Worm (Caenorhabditis elegans): ENCODE measurements around the gene fbxa-71.
A peak's percentile ranks its signal among the peaks of the same experiment; 100 is the strongest.

fbxa-71 gene

ce11 chrIII:2255522-2255921, at the start of gene fbxa-71:
Gene fbxa-71 (plus strand): TSS chrIII:2255822.
- TF ChIP-seq tag-97 (GFP tag; IDR thresholded peaks at IDR 0.05) (no peak), zfp-3 (GFP tag; conservative IDR thresholded peaks at IDR 0.05) (no peak), ceh-28 (tag; optimal IDR thresholded peaks at IDR 0.05) (no peak), dmd-8 (GFP tag; IDR thresholded peaks at IDR 0.05) (no peak), nhr-41 (GFP tag; IDR thresholded peaks at IDR 0.05) (no peak), lin-15B (tag; optimal IDR thresholded peaks at IDR 0.05) (no peak)

DNA sequence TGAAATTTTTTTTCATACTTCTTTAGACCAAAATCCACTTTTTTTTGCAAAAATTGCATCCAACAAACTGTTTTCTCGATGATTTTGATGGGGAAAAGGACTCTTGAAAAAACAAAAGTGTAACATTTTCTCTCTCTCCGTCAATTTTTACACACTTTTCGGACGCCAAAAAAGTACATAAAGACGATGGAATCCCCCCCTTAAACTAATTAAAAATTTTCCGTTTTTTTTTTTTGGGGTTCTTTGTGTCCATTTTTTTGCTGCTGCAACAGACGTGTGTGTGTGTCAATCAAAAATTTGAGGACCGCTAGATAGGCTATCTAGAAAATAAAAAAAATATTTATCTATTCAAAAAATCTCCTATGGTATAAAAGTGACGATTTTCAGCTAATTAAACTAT, 47.8 kb upstream of the fbxa-71 start, which contains the start of gene C39B5.5:
Gene C39B5.5, plus strand, starts transcription at position 301 of the 400 bp plus-strand sequence.
- TF ChIP-seq skn-1 (tag; optimal IDR thresholded peaks at IDR 0.05) (no peak), ZK546.5 (tag; optimal IDR thresholded peaks at IDR 0.05) (no peak), set-16 (GFP tag; IDR thresholded peaks at IDR 0.05) (no peak), unc-130 (GFP tag; optimal IDR thresholded peaks at IDR 0.05) (no peak), aha-1 (tag) (no peak), mep-1 (tag; optimal IDR thresholded peaks at IDR 0.05) (no peak), vab-7 (GFP tag; IDR thresholded peaks at IDR 0.05) (no peak), Y48G9A.11 (GFP tag; IDR thresholded peaks at IDR 0.05) (no peak), zfp-2 (tag; optimal IDR thresholded peaks at IDR 0.05) (no peak), dmd-8 (GFP tag; IDR thresholded peaks at IDR 0.05) (no peak), pha-4 (GFP tag; IDR thresholded peaks at IDR 0.05) (no peak), pha-4 (tag; optimal IDR thresholded peaks at IDR 0.05) (no peak), sdz-12 (GFP tag; optimal IDR thresholded peaks at IDR 0.05) (no peak), jun-1 (tag; optimal IDR thresholded peaks at IDR 0.05) (no peak), hif-1 (tag; optimal IDR thresholded peaks at IDR 0.05) (no peak)

DNA sequence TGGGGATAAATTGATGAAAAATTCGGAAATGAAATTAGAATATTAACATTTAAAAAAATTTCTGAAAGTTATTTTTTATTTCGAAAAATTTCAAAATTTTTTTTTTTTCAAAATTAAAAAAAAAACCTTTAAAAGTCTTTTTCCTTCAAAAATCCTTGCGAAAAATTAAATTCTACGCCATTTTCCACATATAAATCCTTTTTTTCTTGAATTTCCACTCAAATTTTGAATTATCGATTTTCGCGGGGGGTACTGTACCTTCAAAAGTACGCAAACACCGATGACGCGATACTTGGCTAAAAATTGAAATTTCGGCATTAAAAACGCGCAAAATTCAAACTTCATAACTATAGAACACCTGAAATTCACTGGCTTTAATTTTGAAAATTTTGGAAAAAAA, 45.0 kb upstream of the fbxa-71 start:
- TF ChIP-seq egl-43 (GFP tag; IDR thresholded peaks at IDR 0.05), result no peak
- TF ChIP-seq aha-1 (tag), result peak; percentile 95

DNA sequence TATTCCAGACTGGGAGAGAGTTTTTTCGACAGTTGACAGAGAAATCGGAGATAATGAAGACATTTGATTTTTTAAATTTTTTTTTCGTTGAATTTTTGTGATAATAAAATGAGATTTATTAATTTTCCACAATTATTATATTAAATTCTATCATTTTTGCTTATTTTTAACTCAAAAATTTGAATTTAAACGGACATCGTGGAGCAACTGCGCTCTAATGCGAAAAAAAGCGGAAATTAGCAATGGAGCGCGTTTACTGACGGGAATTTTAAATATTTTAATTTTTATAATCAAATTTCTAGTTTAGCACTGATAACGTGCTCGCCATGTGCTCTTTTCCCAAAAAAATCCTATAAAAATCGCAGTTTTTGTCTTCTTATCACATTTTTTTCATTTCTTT, 44.5 kb upstream of the fbxa-71 start, which contains the start of gene C39B5.14:
Gene C39B5.14, plus strand, starts transcription at position 301 of the 400 bp plus-strand sequence.
- TF ChIP-seq lin-38 (GFP tag; IDR thresholded peaks at IDR 0.05) (peak; percentile 46), ceh-62 (tag; optimal IDR thresholded peaks at IDR 0.05) (no peak), dmd-6 (GFP tag; IDR thresholded peaks at IDR 0.05) (peak; percentile 45)

- TF ChIP-seq F44E2.7 (GFP tag; IDR thresholded peaks at IDR 0.05) (no peak), T20F7.1 (GFP tag; optimal IDR thresholded peaks at IDR 0.05) (no peak), nhr-77 (tag; optimal IDR thresholded peaks at IDR 0.05) (no peak), dve-1 (tag; optimal IDR thresholded peaks at IDR 0.05; ENCODE audit: insufficient read depth) (peak; percentile 38), nhr-42 (GFP tag; IDR thresholded peaks at IDR 0.05) (no peak), F37D6.2 (tag; optimal IDR thresholded peaks at IDR 0.05) (no peak), hmg-1.1 (GFP tag; IDR thresholded peaks at IDR 0.05) (no peak), nhr-76 (tag; optimal IDR thresholded peaks at IDR 0.05) (no peak), nhr-25 (tag; optimal IDR thresholded peaks at IDR 0.05; ENCODE audit: borderline replicate concordance, insufficient read depth) (no peak), Y5F2A.4 (GFP tag; optimal IDR thresholded peaks at IDR 0.05) (no peak), gei-8 (GFP tag; optimal IDR thresholded peaks at IDR 0.05) (no peak), F10B5.3 (tag; optimal IDR thresholded peaks at IDR 0.05) (no peak), lin-39 (tag; optimal IDR thresholded peaks at IDR 0.05) (no peak), unc-130 (GFP tag; optimal IDR thresholded peaks at IDR 0.05) (no peak), ceh-82 (tag; optimal IDR thresholded peaks at IDR 0.05) (no peak), nhr-28 (tag; optimal IDR thresholded peaks at IDR 0.05) (peak; percentile 19), D1046.2 (GFP tag; IDR thresholded peaks at IDR 0.05) (no peak), hlh-30 (tag; optimal IDR thresholded peaks at IDR 0.05; ENCODE audit: insufficient read depth) (no peak), pha-4 (GFP tag; IDR thresholded peaks at IDR 0.05) (no peak), pha-4 (tag; optimal IDR thresholded peaks at IDR 0.05) (no peak), dmd-8 (GFP tag; IDR thresholded peaks at IDR 0.05) (no peak), lsy-2 (tag; optimal IDR thresholded peaks at IDR 0.05) (no peak), ceh-32 (tag; optimal IDR thresholded peaks at IDR 0.05; ENCODE audit: poor library complexity) (no peak), daf-12 (tag; optimal IDR thresholded peaks at IDR 0.05) (no peak), vab-7 (GFP tag; IDR thresholded peaks at IDR 0.05) (no peak)
Observed at ce11 chrIII:2212343-2212742, 43.3 kb upstream of the fbxa-71 start.

Measured in whole organism, L4 larva.